Fruit fly (Drosophila melanogaster) whole organism, prepupa: ENCODE measurements around the gene dj-1beta.

ENCODE experiments used
- Blimp-1 ChIP-seq: fragments of 200-800 bp; sonication (Bioruptor generic); optimal IDR thresholded peaks from 3 replicates; lab custom pipeline; 2017; ENCODE audit warnings: missing biosample characterization, missing genetic modification characterization, mild to moderate bottlenecking, moderate library complexity, missing genetic modification reagents
- CG10669 ChIP-seq: fragments of 200-800 bp; sonication (Bioruptor generic); optimal IDR thresholded peaks from 3 replicates; lab custom pipeline; 2018; ENCODE audit warnings: missing biosample characterization, mild to moderate bottlenecking, missing genetic modification characterization, moderate library complexity
- CG11762 ChIP-seq: fragments of 200-800 bp; sonication (Bioruptor generic); optimal IDR thresholded peaks from 3 replicates; lab custom pipeline; 2016; ENCODE audit warnings: missing biosample characterization, missing genetic modification characterization; ENCODE audit not compliant: insufficient read depth
- CG11902 ChIP-seq: fragments of 200-800 bp; sonication (Bioruptor generic); optimal IDR thresholded peaks from 3 replicates; lab custom pipeline; 2016; ENCODE audit warnings: missing biosample characterization, missing genetic modification characterization
- CG15336 ChIP-seq: fragments of 200-800 bp; sonication (Bioruptor generic); IDR thresholded peaks from 2 replicates; pipeline ENCODE4 v1.3.6; 2022; ENCODE audit warnings: missing biosample characterization, missing genetic modification characterization
- CG1621 ChIP-seq: fragments of 200-800 bp; sonication (Bioruptor generic); optimal IDR thresholded peaks from 3 replicates; lab custom pipeline; 2018; ENCODE audit warnings: missing biosample characterization, mild to moderate bottlenecking, missing genetic modification characterization
- CG16779 ChIP-seq: fragments of 200-800 bp; sonication (Bioruptor generic); optimal IDR thresholded peaks from 3 replicates; lab custom pipeline; 2017; ENCODE audit warnings: missing biosample characterization, mild to moderate bottlenecking, missing genetic modification characterization
- CG3032 ChIP-seq: fragments of 200-800 bp; optimal IDR thresholded peaks from 2 replicates; lab custom pipeline; 2019; ENCODE audit warnings: missing biosample characterization, mild to moderate bottlenecking, missing genetic modification characterization, moderate library complexity
- CG31627 ChIP-seq: fragments of 200-800 bp; sonication (Bioruptor generic); optimal IDR thresholded peaks from 3 replicates; lab custom pipeline; 2016; ENCODE audit warnings: missing biosample characterization, missing genetic modification characterization
- CG32006 ChIP-seq: fragments of 200-800 bp; sonication (Bioruptor generic); optimal IDR thresholded peaks from 3 replicates; lab custom pipeline; 2017; ENCODE audit warnings: missing biosample characterization, mild to moderate bottlenecking, missing genetic modification characterization
- CG34406 ChIP-seq: fragments of 200-800 bp; sonication (Bioruptor generic); optimal IDR thresholded peaks from 3 replicates; lab custom pipeline; 2016; ENCODE audit warnings: missing biosample characterization, missing genetic modification characterization
- CG3919 ChIP-seq: fragments of 200-800 bp; sonication (Bioruptor generic); optimal IDR thresholded peaks from 3 replicates; lab custom pipeline; 2016; ENCODE audit warnings: missing biosample characterization, missing genetic modification characterization
- CG4318 ChIP-seq: fragments of 200-800 bp; sonication (Bioruptor generic); optimal IDR thresholded peaks from 3 replicates; lab custom pipeline; 2017; ENCODE audit warnings: missing biosample characterization, mild to moderate bottlenecking, missing genetic modification characterization
- CG6163 ChIP-seq: fragments of 200-800 bp; sonication (Bioruptor generic); IDR thresholded peaks from 3 replicates; pipeline ENCODE4 v1.3.6; 2022; ENCODE audit warnings: missing biosample characterization, missing genetic modification characterization
- CG6276 ChIP-seq: fragments of 200-800 bp; sonication (Bioruptor generic); optimal IDR thresholded peaks from 2 replicates; lab custom pipeline; 2017; ENCODE audit warnings: missing biosample characterization, mild to moderate bottlenecking, missing genetic modification characterization
- CG6792 ChIP-seq: fragments of 200-800 bp; sonication (Bioruptor generic); optimal IDR thresholded peaks from 3 replicates; lab custom pipeline; 2016; ENCODE audit warnings: missing biosample characterization, missing genetic modification characterization
- CG6808 ChIP-seq: fragments of 200-800 bp; sonication (Bioruptor generic); optimal IDR thresholded peaks from 3 replicates; lab custom pipeline; 2017; ENCODE audit warnings: missing biosample characterization, missing genetic modification characterization, mild to moderate bottlenecking, moderate library complexity, missing genetic modification reagents
- CG6854 ChIP-seq: fragments of 200-800 bp; sonication (Bioruptor generic); optimal IDR thresholded peaks from 2 replicates; lab custom pipeline; 2017; ENCODE audit warnings: missing biosample characterization, mild to moderate bottlenecking, missing genetic modification characterization
- CG7368 ChIP-seq: fragments of 200-800 bp; sonication (Bioruptor generic); optimal IDR thresholded peaks from 3 replicates; lab custom pipeline; 2016; ENCODE audit warnings: missing biosample characterization, missing genetic modification characterization
- CG8319 ChIP-seq: fragments of 200-800 bp; sonication (Bioruptor generic); optimal IDR thresholded peaks from 3 replicates; lab custom pipeline; 2016; ENCODE audit warnings: missing biosample characterization, missing genetic modification characterization
- CG8632 ChIP-seq: fragments of 200-800 bp; sonication (Bioruptor generic); optimal IDR thresholded peaks from 3 replicates; lab custom pipeline; 2016; ENCODE audit warnings: missing biosample characterization, missing genetic modification characterization
- CG9139 ChIP-seq: fragments of 200-800 bp; sonication (Bioruptor generic); optimal IDR thresholded peaks from 3 replicates; lab custom pipeline; 2017; ENCODE audit warnings: missing biosample characterization, mild to moderate bottlenecking, missing genetic modification characterization
- Eip75B ChIP-seq: fragments of 200-800 bp; sonication (Bioruptor generic); optimal IDR thresholded peaks from 3 replicates; lab custom pipeline; 2016; ENCODE audit warnings: missing biosample characterization, missing genetic modification characterization
- Eip78C ChIP-seq: fragments of 200-800 bp; sonication (Bioruptor generic); peaks from one replicate; lab custom pipeline; 2016; ENCODE audit warnings: missing biosample characterization, missing genetic modification characterization
- Ets21C ChIP-seq: fragments of 200-800 bp; sonication (Bioruptor generic); optimal IDR thresholded peaks from 3 replicates; lab custom pipeline; 2016; ENCODE audit warnings: missing biosample characterization, missing genetic modification characterization
- Gug ChIP-seq: fragments of 200-800 bp; sonication (Bioruptor generic); IDR thresholded peaks from 2 replicates; pipeline ENCODE4 v1.3.6; 2022; ENCODE audit warnings: missing biosample characterization, missing genetic modification characterization
- Hr38 ChIP-seq: sonication (Bioruptor generic); optimal IDR thresholded peaks from 2 replicates; lab custom pipeline; 2016; ENCODE audit warnings: missing biosample characterization, missing genetic modification characterization
- Hr39 ChIP-seq: fragments of 200-800 bp; sonication (Bioruptor generic); optimal IDR thresholded peaks from 2 replicates; lab custom pipeline; 2016; ENCODE audit warnings: missing biosample characterization, missing genetic modification characterization
- Met ChIP-seq: fragments of 200-800 bp; sonication (Bioruptor generic); optimal IDR thresholded peaks from 3 replicates; lab custom pipeline; 2016; ENCODE audit warnings: missing biosample characterization, missing genetic modification characterization
- Sox102F ChIP-seq: fragments of 200-800 bp; sonication (Bioruptor generic); optimal IDR thresholded peaks from 2 replicates; lab custom pipeline; 2016; ENCODE audit warnings: missing biosample characterization, mild to moderate bottlenecking, missing genetic modification characterization
- Sox15 ChIP-seq: fragments of 200-800 bp; sonication (Bioruptor generic); optimal IDR thresholded peaks from 3 replicates; lab custom pipeline; 2016; ENCODE audit warnings: missing biosample characterization, missing genetic modification characterization
- achi ChIP-seq: fragments of 200-800 bp; sonication (Bioruptor generic); optimal IDR thresholded peaks from 3 replicates; lab custom pipeline; 2016; ENCODE audit warnings: missing biosample characterization, missing genetic modification characterization
- acj6 ChIP-seq: fragments of 200-800 bp; sonication (Bioruptor generic); optimal IDR thresholded peaks from 3 replicates; lab custom pipeline; 2016; ENCODE audit warnings: missing biosample characterization, missing genetic modification characterization
- cyc ChIP-seq: fragments of 200-800 bp; sonication (Bioruptor generic); optimal IDR thresholded peaks from 3 replicates; lab custom pipeline; 2016; ENCODE audit warnings: missing biosample characterization, missing genetic modification characterization
- dac ChIP-seq: fragments of 200-800 bp; sonication (Bioruptor generic); optimal IDR thresholded peaks from 2 replicates; lab custom pipeline; 2017; ENCODE audit warnings: missing biosample characterization, mild to moderate bottlenecking, missing genetic modification characterization
- dsx ChIP-seq: fragments of 200-800 bp; optimal IDR thresholded peaks from 3 replicates; lab custom pipeline; 2019; ENCODE audit warnings: missing biosample characterization, mild to moderate bottlenecking, missing genetic modification characterization, moderate library complexity; ENCODE audit not compliant: poor library complexity, severe bottlenecking
- eg ChIP-seq: fragments of 200-800 bp; sonication (Bioruptor generic); IDR thresholded peaks from 3 replicates; pipeline ENCODE4 v1.3.6; 2022; ENCODE audit warnings: missing biosample characterization, missing genetic modification characterization
- esn ChIP-seq: fragments of 200-800 bp; sonication (Bioruptor generic); optimal IDR thresholded peaks from 2 replicates; lab custom pipeline; 2016; ENCODE audit warnings: missing biosample characterization, mild to moderate bottlenecking, missing genetic modification characterization, moderate library complexity
- fd59A ChIP-seq: fragments of 200-800 bp; sonication (Bioruptor generic); optimal IDR thresholded peaks from 2 replicates; lab custom pipeline; 2017; ENCODE audit warnings: missing biosample characterization, mild to moderate bottlenecking, missing genetic modification characterization, missing genetic modification reagents
- fd85E ChIP-seq: fragments of 200-800 bp; sonication (Bioruptor generic); optimal IDR thresholded peaks from 3 replicates; lab custom pipeline; 2016; ENCODE audit warnings: missing biosample characterization, missing genetic modification characterization
- fkh ChIP-seq: fragments of 200-800 bp; sonication (Bioruptor generic); optimal IDR thresholded peaks from 3 replicates; lab custom pipeline; 2017; ENCODE audit warnings: missing biosample characterization, mild to moderate bottlenecking, missing genetic modification characterization, moderate library complexity
- net ChIP-seq: fragments of 200-800 bp; sonication (Bioruptor generic); optimal IDR thresholded peaks from 3 replicates; lab custom pipeline; 2016; ENCODE audit warnings: missing biosample characterization, missing genetic modification characterization
- pdm3 ChIP-seq: fragments of 200-800 bp; sonication (Bioruptor generic); optimal IDR thresholded peaks from 3 replicates; lab custom pipeline; 2016; ENCODE audit warnings: missing biosample characterization, missing genetic modification characterization
- salr ChIP-seq, 2 experiments: fragments of 200-800 bp; sonication (Bioruptor generic); optimal IDR thresholded peaks; 3 replicates each; lab custom pipeline; 2016 to 2018; ENCODE audit warnings: missing biosample characterization in 2 of 2, missing genetic modification characterization in 2 of 2, mild to moderate bottlenecking in 1 of 2
- svp ChIP-seq: fragments of 200-800 bp; sonication (Bioruptor generic); peaks from one replicate; lab custom pipeline; 2016; ENCODE audit warnings: missing biosample characterization, missing genetic modification characterization
- topi ChIP-seq: fragments of 200-800 bp; sonication (Bioruptor generic); optimal IDR thresholded peaks from 3 replicates; lab custom pipeline; 2016; ENCODE audit warnings: missing biosample characterization, missing genetic modification characterization
- vri ChIP-seq: fragments of 200-800 bp; sonication (Bioruptor generic); optimal IDR thresholded peaks from 3 replicates; lab custom pipeline; 2016; ENCODE audit warnings: missing biosample characterization, mild to moderate bottlenecking, missing genetic modification characterization

Gene dj-1beta

DNA sequence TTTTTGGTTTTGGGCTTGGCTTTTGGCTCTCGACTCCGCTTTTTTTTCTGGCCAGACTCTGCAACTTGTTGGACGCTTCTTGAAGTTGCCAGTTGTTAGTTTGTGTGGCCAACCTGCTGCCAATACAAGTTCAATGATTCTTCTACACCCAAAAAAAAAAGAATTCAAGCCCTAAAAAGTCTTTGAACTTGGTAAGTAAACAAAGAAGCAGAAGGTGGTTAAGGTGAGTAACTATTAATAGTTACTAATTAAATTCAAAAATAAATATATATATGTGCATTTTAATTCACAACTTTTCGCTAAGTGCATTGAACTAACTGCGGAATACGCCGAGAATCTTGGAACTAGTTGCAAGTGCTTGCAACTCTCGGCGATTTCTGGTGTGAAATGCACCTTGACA is 26.2 kb downstream of the dj-1beta start (continued):
- TF ChIP-seq Met (peak; percentile 26), CG3032 (tag; lab: Kevin White, UChicago) (peak; percentile 30), CG16779 (tag; lab: Kevin White, UChicago) (no peak), cyc (GFP tag; lab: Kevin White, UChicago) (no peak), achi (GFP tag; lab: Kevin White, UChicago) (peak; percentile 45), net (peak; percentile 42), CG7368 (GFP tag; lab: Kevin White, UChicago) (no peak), pdm3 (GFP tag; lab: Kevin White, UChicago) (peak; percentile 34), CG10669 (GFP tag; lab: Kevin White, UChicago) (no peak), acj6 (GFP tag; lab: Kevin White, UChicago) (peak; percentile 48), eg (peak; percentile 76), CG11902 (GFP tag; lab: Kevin White, UChicago) (no peak), salr (GFP tag; optimal IDR thresholded peaks at IDR 0.05; lab: Kevin White, UChicago) (peak in 1 of 2 experiments; percentile 53), topi (GFP tag; lab: Kevin White, UChicago) (peak; percentile 17), fd59A (no peak), CG34406 (GFP tag; lab: Kevin White, UChicago) (no peak), CG6854 (GFP tag; lab: Kevin White, UChicago) (no peak), dac (GFP tag; lab: Kevin White, UChicago) (no peak), CG6163 (GFP tag; lab: Robert Waterston, UW) (peak; percentile 74), Gug (GFP tag; lab: Robert Waterston, UW) (peak; percentile 42), CG6276 (GFP tag; lab: Kevin White, UChicago) (peak; percentile 55), CG11762 (GFP tag; lab: Kevin White, UChicago) (no peak), CG8319 (no peak), vri (GFP tag; lab: Kevin White, UChicago) (peak; percentile 33), Hr38 (GFP tag; lab: Kevin White, UChicago) (no peak), CG3919 (peak; percentile 42), CG8632 (GFP tag; lab: Kevin White, UChicago) (no peak)

- TF ChIP-seq dsx (GFP tag; lab: Kevin White, UChicago) (peak; percentile 66), CG16779 (tag; lab: Kevin White, UChicago) (no peak), Hr39 (GFP tag; lab: Kevin White, UChicago) (no peak), Eip78C (GFP tag; lab: Kevin White, UChicago) (peak; percentile 13), Hr38 (GFP tag; lab: Kevin White, UChicago) (peak; percentile 2), Sox15 (GFP tag; lab: Kevin White, UChicago) (no peak), svp (peak; percentile 55), CG3919 (no peak), net (no peak)
Measured at dm6 chr3R:30840741-30841140, 33.8 kb downstream of the dj-1beta start.

DNA sequence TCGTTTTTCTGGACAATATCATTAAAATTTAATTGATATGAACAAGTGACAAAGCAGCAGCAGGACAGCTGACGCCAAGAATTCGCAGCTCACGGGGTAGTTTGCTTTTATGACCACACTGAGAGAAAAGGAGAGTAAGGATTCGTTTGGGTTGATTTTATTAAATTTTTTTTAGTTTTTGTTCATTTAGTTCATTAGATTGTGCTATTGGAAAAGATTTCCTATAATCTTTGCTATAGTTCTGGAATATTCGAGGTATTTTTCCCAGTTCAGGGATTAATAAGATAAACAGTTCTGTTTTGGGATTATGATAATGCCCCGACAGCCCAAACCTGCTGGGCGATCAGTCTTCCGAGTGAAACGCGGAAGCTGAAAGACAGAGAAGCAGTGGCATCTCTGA is 35.3 kb downstream of the dj-1beta start:
- no peak for TF ChIP-seq CG4318 (GFP tag; lab: Kevin White, UChicago)
- TF ChIP-seq esn (GFP tag; lab: Kevin White, UChicago) = peak; percentile 79
- TF ChIP-seq Ets21C = peak; percentile 49
- peak; percentile 61 for TF ChIP-seq Eip75B (GFP tag; lab: Kevin White, UChicago)
- TF ChIP-seq Blimp-1 (GFP tag; lab: Kevin White, UChicago) = no peak
- peak; percentile 76 for TF ChIP-seq cyc (GFP tag; lab: Kevin White, UChicago)
- TF ChIP-seq CG3032 (tag; lab: Kevin White, UChicago) = peak; percentile 79
- peak; percentile 55 for TF ChIP-seq CG6792 (GFP tag; lab: Kevin White, UChicago)
- peak; percentile 61 for TF ChIP-seq CG1621 (tag; lab: Kevin White, UChicago)
- no peak for TF ChIP-seq CG16779 (tag; lab: Kevin White, UChicago)
- peak; percentile 82 for TF ChIP-seq CG31627
- TF ChIP-seq Hr39 (GFP tag; lab: Kevin White, UChicago) = peak; percentile 70
- TF ChIP-seq Gug (GFP tag; lab: Robert Waterston, UW) = no peak
- peak; percentile 68 for TF ChIP-seq CG8632 (GFP tag; lab: Kevin White, UChicago)
- TF ChIP-seq fd59A = peak; percentile 81
- peak; percentile 75 for TF ChIP-seq Sox102F (GFP tag; lab: Kevin White, UChicago)
- TF ChIP-seq net = peak; percentile 63
- no peak for TF ChIP-seq fkh (GFP tag; lab: Kevin White, UChicago)
- TF ChIP-seq CG6808 (GFP tag; lab: Kevin White, UChicago) = peak; percentile 76
- peak; percentile 85 for TF ChIP-seq topi (GFP tag; lab: Kevin White, UChicago)
- peak; percentile 48; the same call in 1 of the 2 replicates for TF ChIP-seq CG15336
- no peak for TF ChIP-seq fd85E (GFP tag; lab: Kevin White, UChicago)
- TF ChIP-seq CG9139 (GFP tag; lab: Kevin White, UChicago) = peak; percentile 72
- TF ChIP-seq achi (GFP tag; lab: Kevin White, UChicago) = peak; percentile 63
- TF ChIP-seq Sox15 (GFP tag; lab: Kevin White, UChicago) = peak; percentile 55
- peak; percentile 79 for TF ChIP-seq acj6 (GFP tag; lab: Kevin White, UChicago)
- TF ChIP-seq CG32006 (GFP tag; lab: Kevin White, UChicago) = peak; percentile 45
